Worm (Caenorhabditis elegans) whole organism, young adult: ENCODE results near the gene K06B9.6.
"Not testable (repeated sequence)": the region's sequence is repeated elsewhere in the genome, so short reads cannot be mapped to it uniquely, and the experiment has no call there.

ENCODE experiments used
- B0019.2 ChIP-seq: fragments of 200-800 bp; sonication (Bioruptor generic); conservative IDR thresholded peaks from 2 replicates; pipeline ENCODE4 v1.3.6; 2022; ENCODE audit warnings: missing genetic modification reagents, missing genetic modification characterization, missing compliant biosample characterization
- B0261.1 ChIP-seq: sonication (generic microtip); optimal IDR thresholded peaks from 2 replicates; lab custom pipeline; 2016; ENCODE audit warnings: mild to moderate bottlenecking, missing genetic modification characterization, moderate library complexity, missing compliant biosample characterization
- C06A6.2 ChIP-seq: fragments of 200-800 bp; sonication (Bioruptor generic); conservative IDR thresholded peaks from 2 replicates; pipeline ENCODE4 v1.3.6; 2022; ENCODE audit warnings: missing genetic modification characterization, missing compliant biosample characterization
- F23B12.7 ChIP-seq: sonication (generic microtip); optimal IDR thresholded peaks from 2 replicates; lab custom pipeline; 2017; ENCODE audit warnings: missing genetic modification characterization, mild to moderate bottlenecking, missing compliant biosample characterization, antibody characterized with exemption, moderate library complexity; ENCODE audit not compliant: insufficient read depth
- F37B4.10 ChIP-seq: fragments of 200-800 bp; sonication (Bioruptor generic); IDR thresholded peaks from 2 replicates; pipeline ENCODE4 v1.3.6; 2022; ENCODE audit warnings: missing genetic modification characterization, missing compliant biosample characterization
- K12H6.12 ChIP-seq: fragments of 200-800 bp; sonication (Bioruptor generic); optimal IDR thresholded peaks from 2 replicates; lab custom pipeline; 2018; ENCODE audit warnings: mild to moderate bottlenecking, missing genetic modification characterization, missing compliant biosample characterization
- akir-1 ChIP-seq: fragments of 200-800 bp; sonication (Bioruptor generic); optimal IDR thresholded peaks from 2 replicates; lab custom pipeline; 2018; ENCODE audit warnings: mild to moderate bottlenecking, missing genetic modification characterization, moderate library complexity, missing compliant biosample characterization
- ama-1 ChIP-seq, 3 experiments: fragments of 150-350 bp in 1 of 3; sonication (generic microtip) in 2 of 3; optimal IDR thresholded peaks; 2 replicates each; lab custom pipeline; 2014 to 2018; ENCODE audit warnings: missing biosample characterization in 2 of 3, missing genetic modification characterization in 2 of 3, missing genetic modification reagents in 2 of 3
- attf-6 ChIP-seq: fragments of 200-800 bp; sonication (Bioruptor generic); IDR thresholded peaks from 2 replicates; pipeline ENCODE4 v1.3.6; 2022; ENCODE audit warnings: missing genetic modification reagents, missing genetic modification characterization, missing compliant biosample characterization
- cebp-1 ChIP-seq, 2 experiments: fragments of 200-800 bp in 1 of 2; sonication (Bioruptor generic) in 1 of 2; sonication (generic microtip) in 1 of 2; IDR thresholded peaks in 1 of 2; optimal IDR thresholded peaks in 1 of 2; 2 replicates each; pipeline versions ENCODE4 v1.3.6 to Lab custom; 2017 to 2022; ENCODE audit warnings: missing compliant biosample characterization in 2 of 2, missing genetic modification characterization in 2 of 2, mild to moderate bottlenecking in 1 of 2, missing genetic modification reagents in 1 of 2, moderate library complexity in 1 of 2
- ceh-27 ChIP-seq: fragments of 200-800 bp; sonication (Bioruptor generic); optimal IDR thresholded peaks from 2 replicates; lab custom pipeline; 2018; ENCODE audit warnings: mild to moderate bottlenecking, missing genetic modification characterization, moderate library complexity, missing compliant biosample characterization
- ceh-58 ChIP-seq: fragments of 200-800 bp; sonication (Bioruptor generic); IDR thresholded peaks from 2 replicates; pipeline ENCODE4 v1.3.6; 2022; ENCODE audit warnings: missing genetic modification characterization, missing compliant biosample characterization
- dox-1 ChIP-seq: fragments of 200-800 bp; sonication (Bioruptor generic); IDR thresholded peaks from 2 replicates; pipeline ENCODE4 v1.3.6; 2022; ENCODE audit warnings: missing genetic modification reagents, missing genetic modification characterization, missing compliant biosample characterization
- egl-44 ChIP-seq: fragments of 200-800 bp; sonication (Bioruptor generic); IDR thresholded peaks from 2 replicates; pipeline ENCODE4 v1.3.6; 2022; ENCODE audit warnings: missing genetic modification reagents, missing genetic modification characterization, missing compliant biosample characterization
- egrh-3 ChIP-seq: fragments of 200-800 bp; sonication (Bioruptor generic); IDR thresholded peaks from 2 replicates; pipeline ENCODE4 v1.3.6; 2022; ENCODE audit warnings: missing genetic modification reagents, missing genetic modification characterization, missing compliant biosample characterization
- hlh-12 ChIP-seq: sonication (generic microtip); optimal IDR thresholded peaks from 2 replicates; lab custom pipeline; 2016; ENCODE audit warnings: missing genetic modification characterization, missing compliant biosample characterization
- hmg-20 ChIP-seq: fragments of 200-800 bp; sonication (Bioruptor generic); IDR thresholded peaks from 2 replicates; pipeline ENCODE4 v1.3.6; 2022; ENCODE audit warnings: missing genetic modification reagents, missing genetic modification characterization, missing compliant biosample characterization
- hsf-1 ChIP-seq: fragments of 200-800 bp; sonication (Bioruptor generic); IDR thresholded peaks from 2 replicates; pipeline ENCODE4 v1.3.6; 2022; ENCODE audit warnings: missing genetic modification reagents, missing genetic modification characterization, missing compliant biosample characterization
- let-526 ChIP-seq: fragments of 200-800 bp; sonication (Bioruptor generic); IDR thresholded peaks from 2 replicates; pipeline ENCODE4 v1.3.6; 2022; ENCODE audit warnings: missing genetic modification reagents, missing genetic modification characterization, missing compliant biosample characterization
- lsy-27 ChIP-seq: sonication (generic microtip); optimal IDR thresholded peaks from 2 replicates; lab custom pipeline; 2017; ENCODE audit warnings: missing genetic modification characterization, mild to moderate bottlenecking, missing compliant biosample characterization, antibody characterized with exemption, missing genotype, borderline replicate concordance; ENCODE audit not compliant: insufficient read depth
- madf-3 ChIP-seq: fragments of 200-800 bp; sonication (Bioruptor generic); IDR thresholded peaks from 2 replicates; pipeline ENCODE4 v1.3.6; 2022; ENCODE audit warnings: missing genetic modification reagents, missing genetic modification characterization, missing compliant biosample characterization
- madf-8 ChIP-seq: fragments of 200-800 bp; sonication (Bioruptor generic); conservative IDR thresholded peaks from 2 replicates; pipeline ENCODE4 v1.3.6; 2022; ENCODE audit warnings: missing genetic modification reagents, missing genetic modification characterization, missing compliant biosample characterization
- nhr-80 ChIP-seq: sonication (generic microtip); optimal IDR thresholded peaks from 2 replicates; lab custom pipeline; 2016; ENCODE audit warnings: missing genetic modification characterization, missing compliant biosample characterization
- pbrm-1 ChIP-seq: fragments of 200-800 bp; sonication (Bioruptor generic); IDR thresholded peaks from 2 replicates; pipeline ENCODE4 v1.3.6; 2022; ENCODE audit warnings: missing genetic modification reagents, missing genetic modification characterization, missing compliant biosample characterization
- rec-8 ChIP-seq, 2 experiments: sonication (generic microtip); optimal IDR thresholded peaks; 2 replicates each; lab custom pipeline; 2016; ENCODE audit warnings: mild to moderate bottlenecking in 2 of 2, missing genetic modification characterization in 2 of 2, missing genetic modification reagents in 2 of 2, missing genotype in 2 of 2, missing biosample characterization in 1 of 2, missing compliant biosample characterization in 1 of 2, moderate library complexity in 1 of 2
- sptf-2 ChIP-seq: fragments of 200-800 bp; sonication (Bioruptor generic); optimal IDR thresholded peaks from 2 replicates; lab custom pipeline; 2018; ENCODE audit warnings: mild to moderate bottlenecking, missing genetic modification characterization, missing compliant biosample characterization
- xnd-1 ChIP-seq: sonication (generic microtip); optimal IDR thresholded peaks from 2 replicates; lab custom pipeline; 2016; ENCODE audit warnings: missing genotype, missing genetic modification reagents, missing genetic modification characterization, missing compliant biosample characterization
- zfh-2 ChIP-seq: fragments of 200-800 bp; sonication (Bioruptor generic); conservative IDR thresholded peaks from 2 replicates; pipeline ENCODE4 v1.3.6; 2022; ENCODE audit warnings: missing genetic modification reagents, missing genetic modification characterization, missing compliant biosample characterization
- zim-3 ChIP-seq: sonication (generic microtip); optimal IDR thresholded peaks from 2 replicates; lab custom pipeline; 2017; ENCODE audit warnings: mild to moderate bottlenecking, missing genetic modification characterization, moderate library complexity, missing compliant biosample characterization

K06B9.6 gene

DNA sequence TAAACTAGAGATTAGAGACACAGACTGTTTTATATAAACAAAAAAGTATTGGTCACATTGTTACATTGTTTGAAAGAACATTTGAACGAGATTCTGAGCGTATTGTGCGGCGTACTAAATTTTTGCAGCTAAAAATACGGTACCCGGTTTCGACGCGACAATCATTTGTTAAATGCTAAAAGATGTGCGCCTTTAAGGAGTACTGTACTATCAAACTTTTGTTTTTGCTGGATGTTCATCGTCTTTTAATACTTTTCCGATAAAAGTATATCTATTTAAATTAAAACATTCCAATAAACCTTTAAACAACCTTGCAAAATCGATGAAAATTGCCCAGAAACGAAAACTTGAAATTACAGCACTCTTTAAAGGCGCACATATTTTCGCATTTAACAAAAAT is at the start of gene K06B9.6:
K06B9.6 (minus strand) TSS at position 101 of the 400 bp plus-strand sequence.
- TF ChIP-seq B0019.2 (GFP tag; lab: Robert Waterston, UW); hlh-12 (tag; lab: Kevin White, UChicago); hsf-1 (GFP tag; lab: Robert Waterston, UW): not testable (repeated sequence)
- TF ChIP-seq, all 124 proteins: peak for 0; not testable (repeated sequence) for 124

ce11 chrIV:4244510-4244909 is 47.9 kb upstream of the K06B9.6 start, which contains the start of gene col-34:
Gene col-34, minus strand, starts transcription at chrIV:4244610.
- no peak for TF ChIP-seq K12H6.12 (tag; lab: Kevin White, UChicago)

DNA sequence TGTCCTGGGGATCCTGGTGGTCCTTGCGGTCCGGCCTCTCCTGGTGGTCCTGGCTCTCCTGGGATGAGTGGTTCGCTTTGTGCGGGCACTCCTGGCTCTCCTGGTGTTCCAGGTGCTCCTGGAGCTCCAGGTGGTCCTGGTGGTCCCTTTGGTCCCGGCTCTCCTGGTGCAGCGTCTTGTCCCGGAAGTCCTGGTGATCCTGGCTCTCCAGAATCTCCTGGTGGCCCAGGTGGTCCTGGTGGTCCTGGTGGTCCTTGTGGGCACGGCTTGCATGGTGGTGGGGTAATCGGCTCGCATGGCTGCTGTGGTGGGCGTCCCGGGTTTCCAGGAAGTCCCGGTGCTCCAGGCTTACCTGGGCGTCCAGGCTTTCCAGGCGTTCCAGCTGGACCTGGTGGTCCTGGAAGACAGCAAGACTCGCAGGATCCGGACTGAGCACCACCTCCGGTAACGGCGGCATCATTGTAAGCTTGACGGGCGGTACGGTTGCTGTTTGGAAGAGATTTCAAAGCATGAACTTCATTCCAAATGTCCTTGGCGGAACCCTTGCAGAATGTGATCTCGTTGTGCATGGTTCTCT is 47.3 kb upstream of the K06B9.6 start:
- TF ChIP-seq B0261.1 (tag; lab: Kevin White, UChicago) (no peak), let-526 (GFP tag; lab: Robert Waterston, UW) (0 out of 2 replicates have a peak, but pooled peaks have one; percentile 18), xnd-1 (tag; lab: Kevin White, UChicago) (no peak), pbrm-1 (GFP tag; lab: Robert Waterston, UW) (no peak), cebp-1 (GFP tag; IDR thresholded peaks at IDR 0.05; lab: Robert Waterston, UW) (no peak), cebp-1 (tag; optimal IDR thresholded peaks at IDR 0.05; lab: Kevin White, UChicago) (no peak), sptf-2 (GFP tag; lab: Kevin White, UChicago) (peak; percentile 5), dox-1 (GFP tag; lab: Robert Waterston, UW) (0 out of 2 replicates have a peak, but pooled peaks have one; percentile 29), zfh-2 (peak; percentile 91), egrh-3 (peak; percentile 94), zim-3 (tag; lab: Kevin White, UChicago) (no peak)

- no peak for TF ChIP-seq F23B12.7 (tag; lab: Kevin White, UChicago)
- peak; percentile 31 for TF ChIP-seq ceh-27 (GFP tag; lab: Kevin White, UChicago)
- peak; percentile 25 for TF ChIP-seq ama-1 (optimal IDR thresholded peaks at IDR 0.05; lab: Kevin White, UChicago)
- no peak for TF ChIP-seq ama-1 (GFP tag; optimal IDR thresholded peaks at IDR 0.05; lab: Kevin White, UChicago)
- TF ChIP-seq, all 124 proteins: peak for 2
Measured at ce11 chrIV:4236671-4237070, 40.0 kb upstream of the K06B9.6 start.

- TF ChIP-seq ceh-27 (GFP tag; lab: Kevin White, UChicago) (no peak), lsy-27 (tag; lab: Kevin White, UChicago) (no peak), F37B4.10 (GFP tag; lab: Robert Waterston, UW) (no peak), ceh-58 (0 out of 2 replicates have a peak, but pooled peaks have one; percentile 24), madf-8 (GFP tag; lab: Robert Waterston, UW) (no peak), C06A6.2 (GFP tag; lab: Robert Waterston, UW) (no peak), attf-6 (GFP tag; lab: Robert Waterston, UW) (no peak), hmg-20 (GFP tag; lab: Robert Waterston, UW) (no peak), hlh-12 (tag; lab: Kevin White, UChicago) (no peak), akir-1 (GFP tag; lab: Kevin White, UChicago) (no peak), zfh-2 (peak; percentile 86), nhr-80 (tag; lab: Kevin White, UChicago) (no peak), madf-3 (GFP tag; lab: Robert Waterston, UW) (no peak), egl-44 (GFP tag; lab: Robert Waterston, UW) (no peak), egrh-3 (peak; percentile 91), zim-3 (tag; lab: Kevin White, UChicago) (no peak), dox-1 (GFP tag; lab: Robert Waterston, UW) (0 out of 2 replicates have a peak, but pooled peaks have one; percentile 37), rec-8 (tag; optimal IDR thresholded peaks at IDR 0.05; lab: Kevin White, UChicago) (no peak)
Measured at ce11 chrIV:4236025-4236407, 39.4 kb upstream of the K06B9.6 start.
